Worm (Caenorhabditis elegans) whole organism, young adult: ENCODE data around the gene trpa-1.
A peak's percentile ranks its signal among the peaks of the same experiment; 100 is the strongest.

Experiments used
- B0019.2 ChIP-seq: fragments of 200-800 bp; sonication (Bioruptor generic); conservative IDR thresholded peaks from 2 replicates; pipeline ENCODE4 v1.3.6; 2022; ENCODE audit warnings: missing genetic modification reagents, missing genetic modification characterization, missing compliant biosample characterization
- F23B12.7 ChIP-seq: sonication (generic microtip); optimal IDR thresholded peaks from 2 replicates; lab custom pipeline; 2017; ENCODE audit warnings: missing genetic modification characterization, mild to moderate bottlenecking, missing compliant biosample characterization, antibody characterized with exemption, moderate library complexity; ENCODE audit not compliant: insufficient read depth
- F33H1.4 ChIP-seq: fragments of 200-800 bp; sonication (Bioruptor generic); IDR thresholded peaks from 2 replicates; pipeline ENCODE4 v1.3.6; 2022; ENCODE audit warnings: missing genetic modification reagents, missing genetic modification characterization, missing compliant biosample characterization
- F37B4.10 ChIP-seq: fragments of 200-800 bp; sonication (Bioruptor generic); IDR thresholded peaks from 2 replicates; pipeline ENCODE4 v1.3.6; 2022; ENCODE audit warnings: missing genetic modification characterization, missing compliant biosample characterization
- F57A8.1 ChIP-seq: fragments of 200-800 bp; sonication (Bioruptor generic); optimal IDR thresholded peaks from 2 replicates; lab custom pipeline; 2018; ENCODE audit warnings: mild to moderate bottlenecking, missing genetic modification characterization, moderate library complexity, missing compliant biosample characterization
- F57C9.4 ChIP-seq: sonication (generic microtip); optimal IDR thresholded peaks from 2 replicates; lab custom pipeline; 2017; ENCODE audit warnings: mild to moderate bottlenecking, missing genetic modification characterization, missing compliant biosample characterization
- T07F8.4 ChIP-seq: sonication (generic microtip); optimal IDR thresholded peaks from 2 replicates; lab custom pipeline; 2016; ENCODE audit warnings: mild to moderate bottlenecking, missing genetic modification characterization, moderate library complexity, missing compliant biosample characterization
- T26A5.8 ChIP-seq: sonication (generic microtip); optimal IDR thresholded peaks from 2 replicates; lab custom pipeline; 2016; ENCODE audit warnings: missing genetic modification characterization, missing compliant biosample characterization
- Y95B8A.8 ChIP-seq: fragments of 200-800 bp; sonication (Bioruptor generic); IDR thresholded peaks from 2 replicates; pipeline ENCODE4 v1.3.6; 2022; ENCODE audit warnings: missing genetic modification reagents, missing genetic modification characterization, missing compliant biosample characterization
- aptf-3 ChIP-seq: fragments of 200-800 bp; sonication (Bioruptor generic); IDR thresholded peaks from 2 replicates; pipeline ENCODE4 v1.3.6; 2022; ENCODE audit warnings: missing genetic modification characterization, missing compliant biosample characterization
- atf-7 ChIP-seq: sonication (generic microtip); optimal IDR thresholded peaks from 2 replicates; lab custom pipeline; 2017; ENCODE audit warnings: mild to moderate bottlenecking, missing genetic modification characterization, missing compliant biosample characterization
- attf-6 ChIP-seq: fragments of 200-800 bp; sonication (Bioruptor generic); IDR thresholded peaks from 2 replicates; pipeline ENCODE4 v1.3.6; 2022; ENCODE audit warnings: missing genetic modification reagents, missing genetic modification characterization, missing compliant biosample characterization
- ceh-79 ChIP-seq: sonication (generic microtip); optimal IDR thresholded peaks from 2 replicates; lab custom pipeline; 2017; ENCODE audit warnings: mild to moderate bottlenecking, missing genetic modification characterization, missing compliant biosample characterization
- egrh-3 ChIP-seq: fragments of 200-800 bp; sonication (Bioruptor generic); IDR thresholded peaks from 2 replicates; pipeline ENCODE4 v1.3.6; 2022; ENCODE audit warnings: missing genetic modification reagents, missing genetic modification characterization, missing compliant biosample characterization
- gei-17 ChIP-seq: fragments of 200-800 bp; sonication (Bioruptor generic); optimal IDR thresholded peaks from 2 replicates; lab custom pipeline; 2018; ENCODE audit warnings: mild to moderate bottlenecking, missing genetic modification characterization, missing compliant biosample characterization
- hlh-12 ChIP-seq: sonication (generic microtip); optimal IDR thresholded peaks from 2 replicates; lab custom pipeline; 2016; ENCODE audit warnings: missing genetic modification characterization, missing compliant biosample characterization
- hrde-1 ChIP-seq: sonication (generic microtip); optimal IDR thresholded peaks from 2 replicates; lab custom pipeline; 2016; ENCODE audit warnings: missing genetic modification characterization, mild to moderate bottlenecking, missing compliant biosample characterization, moderate library complexity, missing genotype, missing genetic modification reagents, borderline replicate concordance
- lsl-1 ChIP-seq: fragments of 200-800 bp; sonication (Bioruptor generic); optimal IDR thresholded peaks from 2 replicates; lab custom pipeline; 2018; ENCODE audit warnings: mild to moderate bottlenecking, missing genetic modification characterization, moderate library complexity, missing compliant biosample characterization
- madf-6 ChIP-seq: fragments of 200-800 bp; sonication (Bioruptor generic); IDR thresholded peaks from 2 replicates; pipeline ENCODE4 v1.3.6; 2022; ENCODE audit warnings: missing genetic modification reagents, missing genetic modification characterization, missing compliant biosample characterization
- mes-4 ChIP-seq: sonication (generic microtip); optimal IDR thresholded peaks from 2 replicates; lab custom pipeline; 2016; ENCODE audit warnings: missing genotype, missing genetic modification characterization, missing compliant biosample characterization
- mxl-1 ChIP-seq: sonication (generic microtip); optimal IDR thresholded peaks from 2 replicates; lab custom pipeline; 2016; ENCODE audit warnings: missing genetic modification characterization, missing compliant biosample characterization
- nfya-1 ChIP-seq: sonication (generic microtip); optimal IDR thresholded peaks from 2 replicates; lab custom pipeline; 2017; ENCODE audit warnings: antibody characterized with exemption, missing compliant biosample characterization, missing genetic modification characterization, borderline replicate concordance; ENCODE audit not compliant: insufficient read depth
- nfyb-1 ChIP-seq: fragments of 200-800 bp; sonication (Bioruptor generic); IDR thresholded peaks from 2 replicates; pipeline ENCODE4 v1.3.6; 2022; ENCODE audit warnings: missing genetic modification reagents, missing genetic modification characterization, missing compliant biosample characterization
- nhr-80 ChIP-seq: sonication (generic microtip); optimal IDR thresholded peaks from 2 replicates; lab custom pipeline; 2016; ENCODE audit warnings: missing genetic modification characterization, missing compliant biosample characterization
- sdz-38 ChIP-seq: sonication (generic microtip); optimal IDR thresholded peaks from 2 replicates; lab custom pipeline; 2016; ENCODE audit warnings: missing genotype, missing genetic modification characterization, missing compliant biosample characterization
- snpc-1.1 ChIP-seq: sonication (generic microtip); optimal IDR thresholded peaks from 2 replicates; lab custom pipeline; 2017; ENCODE audit warnings: missing genetic modification characterization, mild to moderate bottlenecking, missing compliant biosample characterization, antibody characterized with exemption, moderate library complexity, missing genotype, missing genetic modification reagents; ENCODE audit not compliant: insufficient read depth
- snpc-4 ChIP-seq, 5 experiments: fragments of 150-350 bp in 1 of 5; sonication (generic microtip) in 4 of 5; optimal IDR thresholded peaks; 2 replicates each; lab custom pipeline; 2014 to 2018; ENCODE audit warnings: missing genetic modification characterization in 5 of 5, missing biosample characterization in 3 of 5, antibody characterized with exemption in 2 of 5, mild to moderate bottlenecking in 2 of 5, missing compliant biosample characterization in 2 of 5, missing genotype in 2 of 5, moderate library complexity in 2 of 5, missing genetic modification reagents in 1 of 5
- somi-1 ChIP-seq: fragments of 200-800 bp; sonication (Bioruptor generic); optimal IDR thresholded peaks from 2 replicates; lab custom pipeline; 2018; ENCODE audit warnings: mild to moderate bottlenecking, missing genetic modification characterization, missing compliant biosample characterization
- tbp1 ChIP-seq: fragments of 200-800 bp; sonication (Bioruptor generic); optimal IDR thresholded peaks from 2 replicates; lab custom pipeline; 2018; ENCODE audit warnings: mild to moderate bottlenecking, missing genetic modification characterization, missing compliant biosample characterization
- tbx-9 ChIP-seq: sonication (generic microtip); optimal IDR thresholded peaks from 2 replicates; lab custom pipeline; 2016; ENCODE audit warnings: borderline replicate concordance, missing genetic modification characterization, inconsistent platforms, missing compliant biosample characterization
- tlf-1 ChIP-seq: fragments of 200-800 bp; sonication (Bioruptor generic); optimal IDR thresholded peaks from 2 replicates; lab custom pipeline; 2018; ENCODE audit warnings: mild to moderate bottlenecking, missing genetic modification characterization, missing compliant biosample characterization
- ztf-18 ChIP-seq: sonication (generic microtip); optimal IDR thresholded peaks from 2 replicates; lab custom pipeline; 2016; ENCODE audit warnings: missing genotype, mild to moderate bottlenecking, missing genetic modification characterization, missing compliant biosample characterization
- ztf-26 ChIP-seq: sonication (generic microtip); optimal IDR thresholded peaks from 2 replicates; lab custom pipeline; 2017; ENCODE audit warnings: missing genetic modification characterization, missing compliant biosample characterization
- ztf-6 ChIP-seq: fragments of 200-800 bp; sonication (Bioruptor generic); IDR thresholded peaks from 2 replicates; pipeline ENCODE4 v1.3.6; 2022; ENCODE audit warnings: missing genetic modification reagents, missing genetic modification characterization, missing compliant biosample characterization

trpa-1 gene

DNA sequence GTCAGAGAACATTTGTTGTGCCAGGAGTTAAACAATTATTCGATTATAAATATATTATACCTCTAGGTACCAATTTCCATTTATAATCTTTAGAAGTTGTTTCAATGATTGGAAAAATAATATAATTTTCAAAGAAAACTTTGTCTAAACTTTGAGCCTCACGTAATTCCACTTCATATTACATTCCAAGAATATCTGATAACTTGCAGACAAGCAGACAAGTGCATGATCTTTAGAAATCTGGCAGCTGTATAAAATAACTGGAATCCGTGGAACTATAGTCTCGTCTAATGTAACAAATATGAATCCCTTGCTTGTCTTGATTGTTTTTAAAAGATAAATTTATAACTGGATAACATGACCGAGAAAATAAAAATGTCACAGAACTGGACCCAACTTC is 28.2 kb downstream of the trpa-1 start:
- TF ChIP-seq nfyb-1 (GFP tag; lab: Robert Waterston, UW) = no peak
- TF ChIP-seq hrde-1 (tag; lab: Kevin White, UChicago) = no peak
- no peak for TF ChIP-seq egrh-3 (GFP tag; lab: Robert Waterston, UW)
- no peak for TF ChIP-seq ceh-79 (tag; lab: Kevin White, UChicago)
- TF ChIP-seq lsl-1 (GFP tag; lab: Kevin White, UChicago) = no peak
- TF ChIP-seq F33H1.4 (GFP tag; lab: Robert Waterston, UW) = no peak
- no peak for TF ChIP-seq sdz-38
- TF ChIP-seq F57C9.4 = no peak
- TF ChIP-seq B0019.2 (GFP tag; lab: Robert Waterston, UW) = no peak
- no peak for TF ChIP-seq gei-17 (GFP tag; lab: Kevin White, UChicago)
- TF ChIP-seq Y95B8A.8 (GFP tag; lab: Robert Waterston, UW) = no peak
- TF ChIP-seq aptf-3 (GFP tag; lab: Robert Waterston, UW) = no peak
- TF ChIP-seq mxl-1 (tag; lab: Kevin White, UChicago) = no peak
- TF ChIP-seq hlh-12 (tag; lab: Kevin White, UChicago) = no peak
- TF ChIP-seq madf-6 = no peak
- TF ChIP-seq snpc-4 (GFP tag; optimal IDR thresholded peaks at IDR 0.05; lab: Kevin White, UChicago) = no peak
- no peak for TF ChIP-seq snpc-4 (tag; optimal IDR thresholded peaks at IDR 0.05; lab: Kevin White, UChicago)
- TF ChIP-seq, all 124 proteins: peak for 0

DNA sequence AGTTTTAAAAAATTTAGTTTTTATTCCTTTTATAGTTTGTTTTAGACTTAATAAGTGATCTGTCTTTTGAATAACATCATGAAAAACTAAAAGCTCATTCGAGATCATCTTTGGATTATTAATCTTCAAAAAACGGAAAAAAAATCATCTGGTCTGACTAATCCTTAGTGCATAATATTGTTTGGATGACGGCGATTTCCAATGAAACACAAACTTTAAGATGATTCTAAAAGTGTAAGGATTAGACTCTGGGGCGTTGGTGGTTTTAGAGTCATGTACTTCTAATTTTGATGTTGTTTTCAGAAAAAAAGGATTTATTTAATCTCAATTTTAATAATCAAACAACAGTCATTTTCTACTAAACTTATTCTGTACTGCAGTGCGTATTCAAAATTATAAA is 29.0 kb downstream of the trpa-1 start:
- TF ChIP-seq tbp1 (GFP tag; lab: Kevin White, UChicago) = no peak
- no peak for TF ChIP-seq F57A8.1
- TF ChIP-seq T07F8.4 (tag; lab: Kevin White, UChicago) = no peak
- TF ChIP-seq F23B12.7 = no peak
- TF ChIP-seq ztf-18 (tag; lab: Kevin White, UChicago) = no peak
- TF ChIP-seq ztf-6 (GFP tag; lab: Robert Waterston, UW) = no peak
- no peak for TF ChIP-seq snpc-1.1 (tag; lab: Kevin White, UChicago)
- TF ChIP-seq sdz-38 = no peak
- no peak for TF ChIP-seq atf-7 (tag; lab: Kevin White, UChicago)
- TF ChIP-seq F37B4.10 (GFP tag; lab: Robert Waterston, UW) = no peak
- TF ChIP-seq mes-4 = no peak
- no peak for TF ChIP-seq nfya-1 (tag; lab: Kevin White, UChicago)

DNA sequence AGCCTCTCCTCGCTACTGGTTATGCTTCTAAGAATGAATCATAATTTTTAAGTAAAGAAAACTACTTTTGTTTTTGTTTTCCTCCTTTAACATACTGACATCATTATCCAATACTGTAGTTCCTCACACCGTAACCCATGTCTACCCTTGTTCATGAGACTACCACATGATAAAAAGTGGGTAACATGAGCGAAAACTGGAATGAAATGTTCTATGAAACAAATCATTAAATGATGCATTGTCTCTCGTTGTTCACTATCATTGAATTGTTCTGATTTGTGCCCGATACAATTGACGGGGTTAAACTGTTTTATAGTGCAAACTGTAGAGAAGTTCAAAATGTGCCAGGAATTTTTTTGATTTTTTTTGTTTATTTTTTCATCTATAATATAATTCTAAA is 33.4 kb downstream of the trpa-1 start:
- TF ChIP-seq nhr-80 (tag; lab: Kevin White, UChicago) (peak; percentile 38), attf-6 (no peak)

DNA sequence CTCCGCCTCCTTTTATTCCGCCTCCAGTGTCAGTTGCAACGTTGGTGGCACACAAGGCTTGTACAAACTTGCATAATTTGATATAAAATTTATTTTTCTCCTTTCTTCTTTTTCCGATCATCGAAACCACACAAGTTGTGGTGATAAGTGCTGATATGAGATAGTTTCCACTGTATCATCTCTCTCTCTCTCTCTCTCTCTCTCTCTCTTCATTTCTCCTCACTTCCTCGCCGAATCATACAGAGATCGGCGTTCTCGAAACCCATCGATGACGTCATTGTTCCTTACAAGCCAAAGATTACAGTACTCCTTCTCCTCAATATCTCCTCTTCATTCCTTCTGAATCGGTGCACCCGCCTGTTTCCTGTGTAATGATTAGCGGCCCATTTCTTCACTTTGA is 35.0 kb downstream of the trpa-1 start, which contains the start of gene nhr-43:
Gene nhr-43, plus strand, starts transcription at position 233 of the 400 bp plus-strand sequence.
- TF ChIP-seq tbx-9 = no peak
- no peak for TF ChIP-seq T26A5.8
- peak; percentile 44 for TF ChIP-seq somi-1 (GFP tag; lab: Kevin White, UChicago)
- TF ChIP-seq tlf-1 (GFP tag; lab: Kevin White, UChicago) = no peak
- peak; percentile 6 for TF ChIP-seq ztf-26 (tag; lab: Kevin White, UChicago)
- TF ChIP-seq atf-7 (tag; lab: Kevin White, UChicago) = peak; percentile 29
- TF ChIP-seq, all 124 proteins: peak for 3
